Fruit fly (Drosophila melanogaster) whole organism: Measurements from ENCODE around the gene CG34429.

Experiments used
- Dll ChIP-seq: fragments of >200 bp; optimal IDR thresholded peaks from 2 replicates; lab custom pipeline; 2017
- EcR ChIP-seq, 2 experiments: fragments of >200 bp; optimal IDR thresholded peaks; 2 replicates each; lab custom pipeline; 2017; ENCODE audit warnings: missing biosample characterization in 2 of 2, missing genetic modification characterization in 2 of 2, missing genetic modification reagents in 2 of 2
- pan ChIP-seq: fragments of >200 bp; optimal IDR thresholded peaks from 2 replicates; lab custom pipeline; 2017
- psq ChIP-seq: fragments of >200 bp; optimal IDR thresholded peaks from 2 replicates; lab custom pipeline; 2017
- usp ChIP-seq: fragments of >200 bp; optimal IDR thresholded peaks from 2 replicates; lab custom pipeline; 2017; ENCODE audit warnings: missing biosample characterization, missing genetic modification characterization, mixed read lengths

DNA sequence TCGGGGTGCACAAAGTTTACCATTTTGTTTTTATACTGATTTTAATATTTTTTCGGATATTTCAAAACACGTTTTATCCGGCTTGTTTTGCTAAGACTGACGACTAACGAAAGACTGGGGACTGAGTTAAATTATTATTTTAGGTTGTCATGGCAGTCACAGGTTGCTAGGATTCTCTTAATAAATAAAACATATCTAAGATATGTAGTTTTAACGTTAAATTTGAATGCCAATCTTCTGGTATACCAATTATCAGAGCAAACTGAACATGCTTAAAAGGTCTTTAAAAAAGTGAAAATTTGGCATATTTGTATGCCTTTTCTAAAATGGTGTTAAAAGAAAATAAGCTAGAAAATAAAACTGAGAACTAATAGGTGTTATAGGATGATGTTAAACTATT lies 36.5 kb upstream of the CG34429 start, which contains the start of gene Zmynd10:
- TF ChIP-seq pan (lab: Kevin White, UChicago) (no peak), EcR (GFP tag; optimal IDR thresholded peaks at IDR 0.05; lab: Kevin White, UChicago) (no peak), psq (lab: Kevin White, UChicago) (no peak), usp (GFP tag; lab: Kevin White, UChicago) (no peak), Dll (no peak)
